Fruit fly (Drosophila melanogaster) whole organism, pupa: ENCODE measurements around the gene Pde6.

Experiments
- CG10348 ChIP-seq: fragments of 200-800 bp; sonication (Bioruptor generic); IDR thresholded peaks from 2 replicates; pipeline ENCODE4 v1.3.6; 2022; ENCODE audit warnings: missing biosample characterization, missing genetic modification characterization
- CG12605 ChIP-seq: fragments of 200-800 bp; sonication (Bioruptor generic); IDR thresholded peaks from 2 replicates; pipeline ENCODE4 v1.3.6; 2022; ENCODE audit warnings: missing biosample characterization, missing genetic modification characterization
- CG13204 ChIP-seq: fragments of 200-800 bp; sonication (Bioruptor generic); optimal IDR thresholded peaks from 2 replicates; lab custom pipeline; 2018; ENCODE audit warnings: missing biosample characterization, mild to moderate bottlenecking, missing genetic modification characterization, moderate library complexity
- CG14655 ChIP-seq: fragments of 200-800 bp; sonication (Bioruptor generic); optimal IDR thresholded peaks from 3 replicates; lab custom pipeline; 2017; ENCODE audit warnings: mild to moderate bottlenecking, missing biosample characterization, missing genetic modification reagents, missing genetic modification characterization
- CG15710 ChIP-seq: fragments of 200-800 bp; sonication (Bioruptor generic); optimal IDR thresholded peaks from 2 replicates; lab custom pipeline; 2018; ENCODE audit warnings: missing biosample characterization, mild to moderate bottlenecking, missing genetic modification characterization, moderate library complexity
- CG17806 ChIP-seq: fragments of 200-800 bp; sonication (Bioruptor generic); optimal IDR thresholded peaks from 2 replicates; lab custom pipeline; 2018; ENCODE audit warnings: missing biosample characterization, mild to moderate bottlenecking, missing genetic modification characterization, moderate library complexity
- CG32121 ChIP-seq: fragments of 200-800 bp; sonication (Bioruptor generic); IDR thresholded peaks from 2 replicates; pipeline ENCODE4 v1.3.6; 2022; ENCODE audit warnings: missing biosample characterization, missing genetic modification characterization
- CG34367 ChIP-seq: fragments of 200-800 bp; sonication (Bioruptor generic); optimal IDR thresholded peaks from 2 replicates; lab custom pipeline; 2018; ENCODE audit warnings: missing biosample characterization, mild to moderate bottlenecking, missing genetic modification characterization
- CG4496 ChIP-seq: fragments of 200-800 bp; sonication (Bioruptor generic); IDR thresholded peaks from 3 replicates; pipeline ENCODE4 v1.3.6; 2022; ENCODE audit warnings: missing biosample characterization, missing genetic modification characterization
- CG8159 ChIP-seq: fragments of 200-800 bp; sonication (Bioruptor generic); optimal IDR thresholded peaks from 3 replicates; lab custom pipeline; 2018; ENCODE audit warnings: missing biosample characterization, mild to moderate bottlenecking, missing genetic modification characterization, moderate library complexity
- CG8301 ChIP-seq: fragments of 200-800 bp; sonication (Bioruptor generic); optimal IDR thresholded peaks from 2 replicates; lab custom pipeline; 2018; ENCODE audit warnings: missing biosample characterization, mild to moderate bottlenecking, missing genetic modification characterization
- CG9948 ChIP-seq: fragments of 200-800 bp; sonication (Bioruptor generic); optimal IDR thresholded peaks from 2 replicates; lab custom pipeline; 2018; ENCODE audit warnings: missing biosample characterization, mild to moderate bottlenecking, missing genetic modification characterization, moderate library complexity
- D1 ChIP-seq: fragments of 200-800 bp; sonication (Bioruptor generic); optimal IDR thresholded peaks from 2 replicates; lab custom pipeline; 2018; ENCODE audit warnings: missing biosample characterization, mild to moderate bottlenecking, missing genetic modification characterization, moderate library complexity
- EcR ChIP-seq: fragments of 200-800 bp; sonication (Bioruptor generic); optimal IDR thresholded peaks from 3 replicates; lab custom pipeline; 2019; ENCODE audit warnings: missing biosample characterization, missing genetic modification characterization, mild to moderate bottlenecking, moderate library complexity, missing genetic modification reagents
- Ets98B ChIP-seq: fragments of 200-800 bp; sonication (Bioruptor generic); IDR thresholded peaks from 2 replicates; pipeline ENCODE4 v1.3.6; 2022; ENCODE audit warnings: missing biosample characterization, missing genetic modification characterization
- Pif1A ChIP-seq: fragments of 200-800 bp; sonication (Bioruptor generic); optimal IDR thresholded peaks from 3 replicates; lab custom pipeline; 2016; ENCODE audit warnings: missing biosample characterization, missing genetic modification characterization
- Pif1B ChIP-seq: fragments of 200-800 bp; sonication (Bioruptor generic); optimal IDR thresholded peaks from 3 replicates; lab custom pipeline; 2016; ENCODE audit warnings: missing biosample characterization, missing genetic modification characterization
- Snoo ChIP-seq: fragments of 200-800 bp; sonication (Bioruptor generic); optimal IDR thresholded peaks from 3 replicates; lab custom pipeline; 2017; ENCODE audit warnings: missing biosample characterization, mild to moderate bottlenecking, missing genetic modification characterization, inconsistent platforms
- fd96Ca ChIP-seq: fragments of 200-800 bp; sonication (Bioruptor generic); IDR thresholded peaks from 3 replicates; pipeline ENCODE4 v1.3.6; 2022; ENCODE audit warnings: missing biosample characterization, missing genetic modification characterization
- gl ChIP-seq: fragments of 200-800 bp; sonication (Bioruptor generic); optimal IDR thresholded peaks from 2 replicates; lab custom pipeline; 2018; ENCODE audit warnings: missing biosample characterization, mild to moderate bottlenecking, missing genetic modification characterization
- rn ChIP-seq: fragments of 200-800 bp; sonication (Bioruptor generic); IDR thresholded peaks from 2 replicates; pipeline ENCODE4 v1.3.6; 2022; ENCODE audit warnings: missing biosample characterization, missing genetic modification characterization

The Pde6 gene

dm6 chr3R:14555021-14555420 lies 3.1 kb downstream of the Pde6 start:
- TF ChIP-seq CG8159 (tag; lab: Kevin White, UChicago) (no peak), Snoo (tag; lab: Kevin White, UChicago) (no peak), rn (GFP tag; lab: Robert Waterston, UW) (no peak), CG34367 (tag; lab: Kevin White, UChicago) (no peak)

- TF ChIP-seq EcR (GFP tag; lab: Kevin White, UChicago), result no peak
- TF ChIP-seq CG10348 (GFP tag; lab: Robert Waterston, UW), result no peak
- TF ChIP-seq D1 (tag; lab: Kevin White, UChicago), result no peak
- TF ChIP-seq CG17806 (tag; lab: Kevin White, UChicago), result no peak
- no peak for TF ChIP-seq CG14655 (GFP tag; lab: Kevin White, UChicago)
- TF ChIP-seq CG32121, result no peak
- no peak for TF ChIP-seq gl (tag; lab: Kevin White, UChicago)
- no peak for TF ChIP-seq CG8301 (tag; lab: Kevin White, UChicago)
- no peak for TF ChIP-seq Pif1A
- TF ChIP-seq CG4496 (GFP tag; lab: Robert Waterston, UW), result no peak
- TF ChIP-seq CG15710, result no peak
- TF ChIP-seq fd96Ca (GFP tag; lab: Robert Waterston, UW), result no peak
- TF ChIP-seq CG9948 (tag; lab: Kevin White, UChicago), result no peak
- TF ChIP-seq CG12605 (GFP tag; lab: Robert Waterston, UW), result no peak
- TF ChIP-seq rn (GFP tag; lab: Robert Waterston, UW), result no peak
- no peak for TF ChIP-seq Ets98B (GFP tag; lab: Robert Waterston, UW)
- no peak for TF ChIP-seq CG8159 (tag; lab: Kevin White, UChicago)
- TF ChIP-seq Snoo (tag; lab: Kevin White, UChicago), result no peak
- no peak for TF ChIP-seq CG13204 (GFP tag; lab: Kevin White, UChicago)
These were observed 9.4 kb downstream of the Pde6 start for dm6 chr3R:14548752-14549151.

DNA sequence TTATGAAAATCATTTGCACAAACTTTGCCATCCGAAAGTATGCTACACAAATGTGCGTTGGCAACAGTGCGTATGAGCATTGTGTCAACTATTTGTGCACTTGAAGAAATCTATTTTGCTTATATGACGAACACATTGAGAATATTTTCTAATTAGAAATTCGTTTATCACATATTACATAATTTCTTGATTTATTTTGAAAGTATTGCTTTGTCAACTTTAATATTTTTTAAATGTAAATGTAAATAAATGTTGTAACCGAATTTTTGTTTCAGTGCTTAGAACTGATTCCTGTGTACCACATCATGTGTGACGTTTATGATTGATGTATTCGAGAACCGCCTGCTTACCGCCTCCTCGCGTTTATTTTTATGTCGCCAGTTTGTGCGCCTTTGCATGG lies 16.1 kb downstream of the Pde6 start:
- TF ChIP-seq CG4496 (GFP tag; lab: Robert Waterston, UW) (no peak), CG17806 (tag; lab: Kevin White, UChicago) (no peak), CG10348 (GFP tag; lab: Robert Waterston, UW) (no peak), D1 (tag; lab: Kevin White, UChicago) (no peak), gl (tag; lab: Kevin White, UChicago) (no peak), Snoo (tag; lab: Kevin White, UChicago) (no peak), fd96Ca (GFP tag; lab: Robert Waterston, UW) (no peak), CG8159 (tag; lab: Kevin White, UChicago) (no peak), Pif1B (no peak), CG12605 (GFP tag; lab: Robert Waterston, UW) (no peak), CG13204 (GFP tag; lab: Kevin White, UChicago) (no peak)

DNA sequence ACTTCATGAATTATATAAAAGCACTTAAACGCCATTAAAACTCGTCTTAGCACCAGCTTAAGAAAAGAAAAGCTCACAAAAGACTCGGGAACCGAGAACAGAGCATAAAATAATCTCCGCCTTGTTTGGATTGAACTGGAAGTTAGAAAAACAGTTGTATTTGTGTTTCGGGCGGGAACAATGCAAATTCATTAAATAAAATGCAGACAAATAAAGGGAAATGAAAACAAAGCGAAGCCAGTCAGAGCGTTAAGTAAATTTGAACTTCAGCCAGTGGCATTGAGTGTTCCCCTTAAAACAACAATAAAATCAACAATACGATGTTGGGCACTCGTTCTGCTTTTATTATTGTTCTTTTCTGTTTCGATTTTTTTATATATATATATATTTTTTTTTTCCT lies 31.4 kb downstream of the Pde6 start:
- TF ChIP-seq CG13204 (GFP tag; lab: Kevin White, UChicago) (no peak), CG12605 (GFP tag; lab: Robert Waterston, UW) (no peak), D1 (tag; lab: Kevin White, UChicago) (no peak), gl (tag; lab: Kevin White, UChicago) (no peak), Ets98B (GFP tag; lab: Robert Waterston, UW) (no peak), CG34367 (tag; lab: Kevin White, UChicago) (no peak), CG14655 (GFP tag; lab: Kevin White, UChicago) (no peak), CG17806 (tag; lab: Kevin White, UChicago) (no peak), CG8159 (tag; lab: Kevin White, UChicago) (no peak), Snoo (tag; lab: Kevin White, UChicago) (no peak), CG32121 (no peak), CG4496 (GFP tag; lab: Robert Waterston, UW) (no peak), fd96Ca (GFP tag; lab: Robert Waterston, UW) (no peak), Pif1A (no peak), CG15710 (no peak), Pif1B (no peak), CG10348 (GFP tag; lab: Robert Waterston, UW) (no peak), CG9948 (tag; lab: Kevin White, UChicago) (no peak)

DNA sequence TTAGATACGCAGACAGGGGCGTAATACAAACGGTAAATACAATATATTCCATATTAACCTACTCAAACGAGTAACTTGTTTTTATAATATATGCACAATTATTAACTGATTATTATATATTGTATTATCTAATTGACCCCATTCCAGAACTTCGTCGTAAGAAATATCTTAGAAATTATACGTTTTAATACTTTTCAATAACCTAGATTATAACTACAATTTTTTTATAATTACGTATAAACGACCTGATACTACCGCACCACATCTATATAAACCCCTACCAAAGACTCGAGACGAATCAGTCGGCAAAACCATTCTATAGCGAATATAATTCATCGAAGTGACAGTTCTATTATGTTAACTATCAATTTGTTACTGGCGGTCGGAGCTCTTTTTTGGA lies 37.4 kb downstream of the Pde6 start, which contains the start of gene Cyp313a1:
TSS of gene Cyp313a1 (plus strand) at position 301 of the 400 bp plus-strand sequence.
- TF ChIP-seq CG17806 (tag; lab: Kevin White, UChicago) (no peak), EcR (GFP tag; lab: Kevin White, UChicago) (no peak), Pif1A (no peak), D1 (tag; lab: Kevin White, UChicago) (no peak), Snoo (tag; lab: Kevin White, UChicago) (no peak), CG12605 (GFP tag; lab: Robert Waterston, UW) (no peak), CG13204 (GFP tag; lab: Kevin White, UChicago) (no peak), CG15710 (no peak), CG10348 (GFP tag; lab: Robert Waterston, UW) (no peak), Ets98B (GFP tag; lab: Robert Waterston, UW) (no peak), CG4496 (GFP tag; lab: Robert Waterston, UW) (no peak), CG14655 (GFP tag; lab: Kevin White, UChicago) (no peak), gl (tag; lab: Kevin White, UChicago) (no peak), rn (GFP tag; lab: Robert Waterston, UW) (no peak)

- TF ChIP-seq D1 (tag; lab: Kevin White, UChicago) (no peak), CG4496 (GFP tag; lab: Robert Waterston, UW) (no peak), CG17806 (tag; lab: Kevin White, UChicago) (no peak), CG14655 (GFP tag; lab: Kevin White, UChicago) (no peak), Pif1B (no peak), CG13204 (GFP tag; lab: Kevin White, UChicago) (no peak)
These were observed 41.4 kb downstream of the Pde6 start, which contains the start of gene CG34273 for dm6 chr3R:14516742-14517141. Gene CG34273, plus strand, starts transcription at chr3R:14517042.
